Worm (Caenorhabditis elegans): ENCODE data around the gene miz-1.

Gene miz-1

ce11 chrIV:10842232-10842631, 30.0 kb downstream of the miz-1 start:
- TF ChIP-seq ces-1 (GFP tag; optimal IDR thresholded peaks at IDR 0.05) (no peak), ztf-11 (tag; optimal IDR thresholded peaks at IDR 0.05) (no peak), mep-1 (tag; optimal IDR thresholded peaks at IDR 0.05) (no peak), cnd-1 (tag; optimal IDR thresholded peaks at IDR 0.05) (no peak), M03D4.4 (tag; optimal IDR thresholded peaks at IDR 0.05) (no peak), nhr-76 (tag; optimal IDR thresholded peaks at IDR 0.05) (no peak), lsy-2 (tag; optimal IDR thresholded peaks at IDR 0.05) (no peak), ceh-39 (tag; optimal IDR thresholded peaks at IDR 0.05) (no peak), drap-1 (GFP tag; optimal IDR thresholded peaks at IDR 0.05) (no peak), lin-32 (GFP tag; optimal IDR thresholded peaks at IDR 0.05) (no peak), elt-3 (tag; optimal IDR thresholded peaks at IDR 0.05) (no peak), pha-4 (tag; optimal IDR thresholded peaks at IDR 0.05) (no peak), flh-1 (GFP tag; optimal IDR thresholded peaks at IDR 0.05) (no peak), mls-2 (tag; optimal IDR thresholded peaks at IDR 0.05) (no peak), snpc-4 (tag; optimal IDR thresholded peaks at IDR 0.05) (no peak), tbx-8 (GFP tag; optimal IDR thresholded peaks at IDR 0.05) (no peak), nhr-28 (tag; optimal IDR thresholded peaks at IDR 0.05) (no peak)

ce11 chrIV:10842705-10843364, 30.6 kb downstream of the miz-1 start, which contains the start of gene T11G6.5:
Gene T11G6.5, minus strand, starts transcription at chrIV:10842755.
- TF ChIP-seq lsy-2 (tag; optimal IDR thresholded peaks at IDR 0.05) (peak; percentile 93), ceh-83 (GFP tag; optimal IDR thresholded peaks at IDR 0.05) (no peak), ham-2 (GFP tag; optimal IDR thresholded peaks at IDR 0.05) (no peak), nhr-2 (tag; optimal IDR thresholded peaks at IDR 0.05) (no peak), M03D4.4 (tag; optimal IDR thresholded peaks at IDR 0.05) (no peak)

ce11 chrIV:10851136-10851535, 38.9 kb downstream of the miz-1 start:
- TF ChIP-seq mab-5 (tag; optimal IDR thresholded peaks at IDR 0.05) (no peak), elt-1 (tag; optimal IDR thresholded peaks at IDR 0.05; ENCODE audit: borderline replicate concordance, insufficient read depth) (no peak), sptf-1 (tag; optimal IDR thresholded peaks at IDR 0.05) (no peak), nhr-2 (tag; optimal IDR thresholded peaks at IDR 0.05) (no peak), lin-32 (GFP tag; optimal IDR thresholded peaks at IDR 0.05) (no peak), hlh-1 (tag; optimal IDR thresholded peaks at IDR 0.05) (no peak), ceh-83 (GFP tag; optimal IDR thresholded peaks at IDR 0.05) (no peak), tbx-8 (GFP tag; optimal IDR thresholded peaks at IDR 0.05) (no peak), blmp-1 (tag; optimal IDR thresholded peaks at IDR 0.05) (no peak), sem-2 (GFP tag; optimal IDR thresholded peaks at IDR 0.05) (no peak)

- TF ChIP-seq zip-8 (tag; optimal IDR thresholded peaks at IDR 0.05) (no peak), ceh-83 (GFP tag; optimal IDR thresholded peaks at IDR 0.05) (no peak), unc-62 (GFP tag; optimal IDR thresholded peaks at IDR 0.05) (no peak), mls-2 (tag; optimal IDR thresholded peaks at IDR 0.05) (no peak), ham-2 (GFP tag; optimal IDR thresholded peaks at IDR 0.05) (no peak), bed-3 (GFP tag; optimal IDR thresholded peaks at IDR 0.05) (no peak), drap-1 (GFP tag; optimal IDR thresholded peaks at IDR 0.05) (no peak), nhr-12 (tag; optimal IDR thresholded peaks at IDR 0.05) (no peak), lin-32 (GFP tag; optimal IDR thresholded peaks at IDR 0.05) (no peak), tbx-8 (GFP tag; optimal IDR thresholded peaks at IDR 0.05) (no peak), unc-120 (tag; optimal IDR thresholded peaks at IDR 0.05; ENCODE audit: poor library complexity, severe bottlenecking) (no peak), mab-5 (tag; optimal IDR thresholded peaks at IDR 0.05) (no peak), cnd-1 (tag; optimal IDR thresholded peaks at IDR 0.05) (no peak), ces-1 (GFP tag; optimal IDR thresholded peaks at IDR 0.05) (no peak)
These were observed 39.6 kb downstream of the miz-1 start, which contains the start of gene T11G6.4 for ce11 chrIV:10851833-10852232. Gene T11G6.4, minus strand, starts transcription at chrIV:10851933.

ce11 chrIV:10852403-10852802, 40.2 kb downstream of the miz-1 start:
- TF ChIP-seq hlh-1 (tag; optimal IDR thresholded peaks at IDR 0.05) (peak; percentile 77), sptf-1 (tag; optimal IDR thresholded peaks at IDR 0.05) (no peak), nhr-12 (tag; optimal IDR thresholded peaks at IDR 0.05) (no peak), zip-8 (tag; optimal IDR thresholded peaks at IDR 0.05) (no peak), ceh-43 (GFP tag; optimal IDR thresholded peaks at IDR 0.05) (no peak)

Data from whole organism, mixed stage, embryonic.